Worm (Caenorhabditis elegans): Measurements from ENCODE around the gene bath-19.

- TF ChIP-seq unc-86 (tag; optimal IDR thresholded peaks at IDR 0.05) (no peak), C08G9.2 (tag; optimal IDR thresholded peaks at IDR 0.05) (no peak), odd-2 (tag; optimal IDR thresholded peaks at IDR 0.05) (no peak), ahr-1 (tag; optimal IDR thresholded peaks at IDR 0.05) (no peak)
Observed at ce11 chrII:2012698-2013097, 26.5 kb downstream of the bath-19 start, which contains the start of gene F59H6.15.
